Fruit fly (Drosophila melanogaster): ENCODE data around the gene LManIV.

- TF ChIP-seq CTCF (optimal IDR thresholded peaks at IDR 0.05) (no peak), CG8478 (optimal IDR thresholded peaks at IDR 0.05) (no peak)
Measured at dm6 chr2L:8782400-8782799, 10.3 kb upstream of the LManIV start, which contains the start of gene CG42710.
